Worm (Caenorhabditis elegans): Measurements from ENCODE around the gene R53.5.

Gene R53.5

ce11 chrII:9948662-9949061, 21.6 kb downstream of the R53.5 start:
- no peak for TF ChIP-seq unc-62 (GFP tag; optimal IDR thresholded peaks at IDR 0.05)

- no peak for TF ChIP-seq unc-62 (GFP tag; optimal IDR thresholded peaks at IDR 0.05)
Measured at ce11 chrII:9943837-9944236, 26.5 kb downstream of the R53.5 start, which contains the start of gene flad-1. Gene flad-1, plus strand, starts transcription at chrII:9944137.

ce11 chrII:9943246-9943645, 27.0 kb downstream of the R53.5 start:
- TF ChIP-seq unc-62 (GFP tag; optimal IDR thresholded peaks at IDR 0.05), result no peak

ce11 chrII:9940430-9940829, 29.9 kb downstream of the R53.5 start, which contains the start of gene ufd-3:
Gene ufd-3, plus strand, starts transcription at chrII:9940753.
- no peak for TF ChIP-seq unc-62 (GFP tag; optimal IDR thresholded peaks at IDR 0.05)

- no peak for TF ChIP-seq unc-62 (GFP tag; optimal IDR thresholded peaks at IDR 0.05)
Measured at ce11 chrII:9938877-9939276, 31.4 kb downstream of the R53.5 start, which contains the start of the genes C05C10.7 and C05C10.5. Gene C05C10.7, minus strand, starts transcription at chrII:9938971. Gene C05C10.5, plus strand, starts transcription at chrII:9939040.

- TF ChIP-seq unc-62 (GFP tag; optimal IDR thresholded peaks at IDR 0.05), result no peak
Measured at ce11 chrII:9937611-9938010, 32.7 kb downstream of the R53.5 start.

- TF ChIP-seq unc-62 (GFP tag; optimal IDR thresholded peaks at IDR 0.05), result no peak
Measured at ce11 chrII:9936859-9937258, 33.4 kb downstream of the R53.5 start, which contains the start of gene C05C10.3. Gene C05C10.3, minus strand, starts transcription at chrII:9936893.

ce11 chrII:9935664-9936063, 34.6 kb downstream of the R53.5 start:
- no peak for TF ChIP-seq unc-62 (GFP tag; optimal IDR thresholded peaks at IDR 0.05)

ce11 chrII:9935044-9935599, 35.2 kb downstream of the R53.5 start:
- no peak for TF ChIP-seq unc-62 (GFP tag; optimal IDR thresholded peaks at IDR 0.05)

- TF ChIP-seq unc-62 (GFP tag; optimal IDR thresholded peaks at IDR 0.05), result no peak
Measured at ce11 chrII:9934570-9934969, 35.7 kb downstream of the R53.5 start.

ce11 chrII:9933947-9934383, 36.3 kb downstream of the R53.5 start:
- TF ChIP-seq unc-62 (GFP tag; optimal IDR thresholded peaks at IDR 0.05), result no peak

ce11 chrII:9931476-9931875, 38.8 kb downstream of the R53.5 start, which contains the start of gene pho-11:
Gene pho-11, plus strand, starts transcription at chrII:9931849.
- TF ChIP-seq unc-62 (GFP tag; optimal IDR thresholded peaks at IDR 0.05), result no peak

ce11 chrII:9931012-9931411, 39.3 kb downstream of the R53.5 start:
- TF ChIP-seq unc-62 (GFP tag; optimal IDR thresholded peaks at IDR 0.05), result no peak

ce11 chrII:9928470-9928869, 41.8 kb downstream of the R53.5 start:
- no peak for TF ChIP-seq unc-62 (GFP tag; optimal IDR thresholded peaks at IDR 0.05)

- no peak for TF ChIP-seq unc-62 (GFP tag; optimal IDR thresholded peaks at IDR 0.05)
Measured at ce11 chrII:9921622-9922269, 48.5 kb downstream of the R53.5 start, which contains the start of gene C05C10.2. Gene C05C10.2, plus strand, starts transcription at chrII:9922219.

ce11 chrII:9920468-9920867, 49.8 kb downstream of the R53.5 start, which contains the start of gene pho-10:
Gene pho-10, minus strand, starts transcription at chrII:9920568.
- no peak for TF ChIP-seq unc-62 (GFP tag; optimal IDR thresholded peaks at IDR 0.05)

All from whole organism, dauer.